Worm (Caenorhabditis elegans): ENCODE results near the gene F44E5.17.

Gene F44E5.17

DNA sequence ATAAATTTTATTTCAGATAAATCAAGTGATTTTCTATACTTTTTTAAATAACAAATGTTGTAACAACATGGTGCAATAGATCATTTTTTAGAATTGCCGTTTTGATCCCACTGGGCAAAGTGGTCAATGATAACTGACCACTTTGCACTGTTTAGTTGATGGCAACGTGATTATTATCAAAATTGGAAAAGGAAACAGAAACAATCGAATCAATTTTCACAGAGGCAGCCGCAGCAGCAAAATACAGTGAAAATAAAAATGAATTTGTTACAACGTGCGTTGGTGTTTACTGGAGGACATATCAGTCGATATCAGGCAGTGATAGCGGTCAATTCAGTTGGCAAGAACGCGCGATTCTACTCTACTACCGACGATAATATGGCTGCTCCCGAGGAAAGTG is 42.6 kb downstream of the F44E5.17 start, which contains the start of gene VF13D12L.3:
Gene VF13D12L.3 (plus strand): TSS at position 223 of the 400 bp plus-strand sequence.
- TF ChIP-seq K02D7.2 (tag; optimal IDR thresholded peaks at IDR 0.05) (no peak), ceh-34 (tag; optimal IDR thresholded peaks at IDR 0.05) (no peak), hlh-30 (tag; optimal IDR thresholded peaks at IDR 0.05; ENCODE audit: insufficient read depth) (no peak), hlh-15 (tag; optimal IDR thresholded peaks at IDR 0.05) (no peak), eyg-1 (tag; optimal IDR thresholded peaks at IDR 0.05) (no peak), K09A11.1 (tag; optimal IDR thresholded peaks at IDR 0.05; ENCODE audit: insufficient read depth) (no peak), hlh-8 (tag; optimal IDR thresholded peaks at IDR 0.05) (no peak), ceh-31 (tag; optimal IDR thresholded peaks at IDR 0.05) (no peak), sox-2 (GFP tag; IDR thresholded peaks at IDR 0.05) (no peak), mec-3 (tag; optimal IDR thresholded peaks at IDR 0.05; ENCODE audit: borderline replicate concordance) (no peak), unc-3 (GFP tag; conservative IDR thresholded peaks at IDR 0.05) (no peak), unc-3 (tag; optimal IDR thresholded peaks at IDR 0.05) (no peak), pag-3 (tag; optimal IDR thresholded peaks at IDR 0.05; ENCODE audit: borderline replicate concordance) (no peak), pha-2 (tag; optimal IDR thresholded peaks at IDR 0.05) (no peak), hlh-6 (tag; optimal IDR thresholded peaks at IDR 0.05) (no peak), che-1 (tag; optimal IDR thresholded peaks at IDR 0.05) (no peak), zip-5 (tag; optimal IDR thresholded peaks at IDR 0.05) (no peak)

DNA sequence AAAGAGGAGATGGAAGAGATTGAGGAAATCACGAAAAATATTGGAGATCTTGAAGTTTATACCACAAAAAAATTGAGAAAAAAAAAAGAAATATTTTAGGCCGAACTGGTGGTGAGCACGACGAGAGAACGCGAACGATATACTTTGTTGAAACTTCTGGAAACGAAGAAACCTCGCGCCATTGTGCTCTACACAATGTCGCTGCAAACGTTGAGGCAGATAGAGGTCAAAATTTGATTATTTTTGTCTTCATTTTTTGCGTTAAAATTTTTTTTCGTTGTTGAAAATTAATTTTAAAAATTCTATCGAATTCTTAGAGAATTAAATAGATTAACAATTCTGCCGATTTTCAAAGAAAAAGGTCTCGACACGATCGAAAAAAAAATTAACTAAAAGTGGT is 47.8 kb downstream of the F44E5.17 start:
- TF ChIP-seq gmeb-2 (tag; optimal IDR thresholded peaks at IDR 0.05) (no peak), che-1 (tag; optimal IDR thresholded peaks at IDR 0.05) (no peak), dmd-4 (tag; optimal IDR thresholded peaks at IDR 0.05; ENCODE audit: borderline replicate concordance) (no peak), ceh-31 (tag; optimal IDR thresholded peaks at IDR 0.05) (no peak), npax-4 (tag; optimal IDR thresholded peaks at IDR 0.05) (no peak)

DNA sequence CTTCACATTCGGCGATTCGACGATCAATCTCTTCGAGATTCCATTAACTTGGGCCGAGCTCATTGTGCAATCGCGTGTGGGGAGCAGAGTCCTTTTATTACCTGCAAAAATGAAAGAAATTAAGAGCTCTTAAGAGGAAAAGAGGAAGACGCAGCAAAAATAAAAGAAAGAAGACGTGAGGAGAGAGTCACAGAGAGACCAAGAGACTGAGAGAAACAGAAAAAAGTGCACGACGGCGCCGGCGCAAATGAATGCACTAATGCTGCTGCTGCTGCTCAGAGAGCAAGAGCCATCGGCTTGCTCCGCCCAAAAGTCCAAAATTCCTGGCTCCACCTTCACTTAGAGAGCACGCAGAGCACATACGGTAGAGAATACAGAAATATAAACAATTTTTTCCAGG is 48.2 kb downstream of the F44E5.17 start, which contains the start of gene inos-1:
Gene inos-1 (minus strand): TSS at position 101 of the 400 bp plus-strand sequence.
- TF ChIP-seq ref-2 (tag; optimal IDR thresholded peaks at IDR 0.05) (no peak), Y22D7AL.16 (tag; optimal IDR thresholded peaks at IDR 0.05) (no peak), che-1 (tag; optimal IDR thresholded peaks at IDR 0.05) (no peak), ceh-2 (tag; optimal IDR thresholded peaks at IDR 0.05) (no peak), elt-2 (tag; optimal IDR thresholded peaks at IDR 0.05) (no peak), elt-4 (tag; optimal IDR thresholded peaks at IDR 0.05) (no peak), ceh-34 (tag; optimal IDR thresholded peaks at IDR 0.05) (no peak), zip-5 (tag; optimal IDR thresholded peaks at IDR 0.05) (no peak), ceh-18 (tag; optimal IDR thresholded peaks at IDR 0.05) (no peak), rnt-1 (tag; optimal IDR thresholded peaks at IDR 0.05) (no peak), hlh-30 (tag; optimal IDR thresholded peaks at IDR 0.05; ENCODE audit: insufficient read depth) (no peak)
